Fruit fly (Drosophila melanogaster): ENCODE measurements around the gene CG43732.

Gene CG43732

dm6 chr3R:18990514-18990913, 40.5 kb downstream of the CG43732 start (continued):
- TF ChIP-seq Optix (GFP tag; IDR thresholded peaks at IDR 0.05) (no peak), CG6689 (GFP tag; IDR thresholded peaks at IDR 0.05) (no peak), chif (GFP tag; optimal IDR thresholded peaks at IDR 0.05) (no peak), CG15269 (tag; optimal IDR thresholded peaks at IDR 0.05) (no peak), CG4820 (GFP tag; optimal IDR thresholded peaks at IDR 0.05) (no peak), Atf-2 (GFP tag; optimal IDR thresholded peaks at IDR 0.05) (no peak), Lpt (GFP tag; optimal IDR thresholded peaks at IDR 0.05) (no peak), CG17802 (tag; optimal IDR thresholded peaks at IDR 0.05) (no peak), CG1603 (tag; optimal IDR thresholded peaks at IDR 0.05) (no peak), Hr51 (GFP tag; optimal IDR thresholded peaks at IDR 0.05) (peak in 1 of 2 experiments; percentile 33), CG18764 (GFP tag; optimal IDR thresholded peaks at IDR 0.05) (no peak), CG6813 (GFP tag; optimal IDR thresholded peaks at IDR 0.05) (no peak), klu (GFP tag; IDR thresholded peaks at IDR 0.05) (no peak), HLH3B (GFP tag; IDR thresholded peaks at IDR 0.05) (no peak), dati (GFP tag; IDR thresholded peaks at IDR 0.05) (no peak), CG15479 (GFP tag; optimal IDR thresholded peaks at IDR 0.05) (no peak), HmgZ (tag; optimal IDR thresholded peaks at IDR 0.05) (no peak), tll (GFP tag; optimal IDR thresholded peaks at IDR 0.05) (no peak), gcm (GFP tag; optimal IDR thresholded peaks at IDR 0.05) (no peak), crc (GFP tag; optimal IDR thresholded peaks at IDR 0.05) (no peak), knrl (GFP tag; IDR thresholded peaks at IDR 0.05; ENCODE audit: partially characterized antibody) (no peak), CG17912 (GFP tag; optimal IDR thresholded peaks at IDR 0.05) (no peak), CoRest (tag; optimal IDR thresholded peaks at IDR 0.05) (peak; percentile 28), row (GFP tag; IDR thresholded peaks at IDR 0.05) (no peak), CG8089 (GFP tag; optimal IDR thresholded peaks at IDR 0.05) (no peak), wek (GFP tag; optimal IDR thresholded peaks at IDR 0.05) (no peak), D (optimal IDR thresholded peaks at IDR 0.05) (no peak), D (GFP tag; optimal IDR thresholded peaks at IDR 0.05) (no peak), zfh1 (GFP tag; IDR thresholded peaks at IDR 0.05) (no peak), CG3995 (GFP tag; optimal IDR thresholded peaks at IDR 0.05) (no peak), CG10267 (tag; optimal IDR thresholded peaks at IDR 0.05) (peak; percentile 9), CG13424 (tag; optimal IDR thresholded peaks at IDR 0.05) (no peak), pfk (GFP tag; optimal IDR thresholded peaks at IDR 0.05) (no peak), CG7556 (GFP tag; optimal IDR thresholded peaks at IDR 0.05) (peak; percentile 27), CG18619 (GFP tag; optimal IDR thresholded peaks at IDR 0.05) (no peak), mld (GFP tag; IDR thresholded peaks at IDR 0.05; ENCODE audit: partially characterized antibody) (no peak), danr (GFP tag; IDR thresholded peaks at IDR 0.05) (no peak), CG43689 (GFP tag; IDR thresholded peaks at IDR 0.05) (no peak), gem (tag; optimal IDR thresholded peaks at IDR 0.05) (peak; percentile 62), cad (GFP tag; optimal IDR thresholded peaks at IDR 0.05) (no peak), CG2712 (tag; optimal IDR thresholded peaks at IDR 0.05) (peak; percentile 5), bigmax (GFP tag; optimal IDR thresholded peaks at IDR 0.05) (no peak), al (GFP tag; IDR thresholded peaks at IDR 0.05) (no peak), CG6791 (GFP tag; IDR thresholded peaks at IDR 0.05; ENCODE audit: partially characterized antibody) (no peak), B-H2 (GFP tag; optimal IDR thresholded peaks at IDR 0.05) (no peak), CG6765 (GFP tag; optimal IDR thresholded peaks at IDR 0.05) (no peak), maf-S (GFP tag; optimal IDR thresholded peaks at IDR 0.05) (no peak), Pdp1 (GFP tag; optimal IDR thresholded peaks at IDR 0.05) (peak in 1 of 2 experiments; percentile 17), CG3847 (GFP tag; IDR thresholded peaks at IDR 0.05) (no peak), Hr3 (GFP tag; optimal IDR thresholded peaks at IDR 0.05) (no peak), CG2889 (GFP tag; IDR thresholded peaks at IDR 0.05) (no peak), CG16779 (GFP tag; IDR thresholded peaks at IDR 0.05) (no peak)
